Worm (Caenorhabditis elegans) whole organism, L4 larva: Measurements from ENCODE around the gene F59B10.3.

ENCODE experiments used
- fkh-10 ChIP-seq: fragments of 150-350 bp; optimal IDR thresholded peaks from 2 replicates; lab custom pipeline; 2014; ENCODE audit warnings: missing biosample characterization, missing genetic modification reagents, missing genetic modification characterization
- fos-1 ChIP-seq: fragments of 150-350 bp; optimal IDR thresholded peaks from 2 replicates; lab custom pipeline; 2014; ENCODE audit warnings: missing biosample characterization, missing genetic modification characterization
- lin-39 ChIP-seq: fragments of 150-350 bp; optimal IDR thresholded peaks from 2 replicates; lab custom pipeline; 2014; ENCODE audit warnings: missing biosample characterization, missing genetic modification reagents, missing genetic modification characterization
- nhr-11 ChIP-seq: fragments of 150-350 bp; optimal IDR thresholded peaks from 2 replicates; lab custom pipeline; 2014; ENCODE audit warnings: missing biosample characterization, missing genetic modification characterization
- skn-1 ChIP-seq: fragments of 150-350 bp; optimal IDR thresholded peaks from 2 replicates; lab custom pipeline; 2014; ENCODE audit warnings: missing biosample characterization, missing genetic modification characterization
- zip-11 ChIP-seq: fragments of 200-800 bp; sonication (Bioruptor generic); IDR thresholded peaks from 2 replicates; pipeline ENCODE4 v1.3.6; 2022; ENCODE audit warnings: missing genetic modification characterization, missing compliant biosample characterization

ce11 chrII:10482899-10483298, 27.4 kb upstream of the F59B10.3 start:
- TF ChIP-seq fos-1 (tag; lab: Kevin White, UChicago): no peak
- no peak for TF ChIP-seq skn-1 (tag; lab: Kevin White, UChicago)
- TF ChIP-seq lin-39 (tag; lab: Kevin White, UChicago): no peak
- TF ChIP-seq zip-11 (GFP tag; lab: Robert Waterston, UW): no peak
- TF ChIP-seq fkh-10 (GFP tag; lab: Kevin White, UChicago): no peak
- no peak for TF ChIP-seq nhr-11 (tag; lab: Kevin White, UChicago)
